Fruit fly (Drosophila melanogaster) whole organism, pupa: ENCODE data around the gene Dnai2.

ENCODE experiments used
- CG10348 ChIP-seq: fragments of 200-800 bp; sonication (Bioruptor generic); IDR thresholded peaks from 2 replicates; pipeline ENCODE4 v1.3.6; 2022; ENCODE audit warnings: missing biosample characterization, missing genetic modification characterization
- CG12605 ChIP-seq: fragments of 200-800 bp; sonication (Bioruptor generic); IDR thresholded peaks from 2 replicates; pipeline ENCODE4 v1.3.6; 2022; ENCODE audit warnings: missing biosample characterization, missing genetic modification characterization
- CG13204 ChIP-seq: fragments of 200-800 bp; sonication (Bioruptor generic); optimal IDR thresholded peaks from 2 replicates; lab custom pipeline; 2018; ENCODE audit warnings: missing biosample characterization, mild to moderate bottlenecking, missing genetic modification characterization, moderate library complexity
- CG14655 ChIP-seq: fragments of 200-800 bp; sonication (Bioruptor generic); optimal IDR thresholded peaks from 3 replicates; lab custom pipeline; 2017; ENCODE audit warnings: mild to moderate bottlenecking, missing biosample characterization, missing genetic modification reagents, missing genetic modification characterization
- CG15710 ChIP-seq: fragments of 200-800 bp; sonication (Bioruptor generic); optimal IDR thresholded peaks from 2 replicates; lab custom pipeline; 2018; ENCODE audit warnings: missing biosample characterization, mild to moderate bottlenecking, missing genetic modification characterization, moderate library complexity
- CG17806 ChIP-seq: fragments of 200-800 bp; sonication (Bioruptor generic); optimal IDR thresholded peaks from 2 replicates; lab custom pipeline; 2018; ENCODE audit warnings: missing biosample characterization, mild to moderate bottlenecking, missing genetic modification characterization, moderate library complexity
- CG32121 ChIP-seq: fragments of 200-800 bp; sonication (Bioruptor generic); IDR thresholded peaks from 2 replicates; pipeline ENCODE4 v1.3.6; 2022; ENCODE audit warnings: missing biosample characterization, missing genetic modification characterization
- CG34367 ChIP-seq: fragments of 200-800 bp; sonication (Bioruptor generic); optimal IDR thresholded peaks from 2 replicates; lab custom pipeline; 2018; ENCODE audit warnings: missing biosample characterization, mild to moderate bottlenecking, missing genetic modification characterization
- CG4496 ChIP-seq: fragments of 200-800 bp; sonication (Bioruptor generic); IDR thresholded peaks from 3 replicates; pipeline ENCODE4 v1.3.6; 2022; ENCODE audit warnings: missing biosample characterization, missing genetic modification characterization
- CG8159 ChIP-seq: fragments of 200-800 bp; sonication (Bioruptor generic); optimal IDR thresholded peaks from 3 replicates; lab custom pipeline; 2018; ENCODE audit warnings: missing biosample characterization, mild to moderate bottlenecking, missing genetic modification characterization, moderate library complexity
- CG9948 ChIP-seq: fragments of 200-800 bp; sonication (Bioruptor generic); optimal IDR thresholded peaks from 2 replicates; lab custom pipeline; 2018; ENCODE audit warnings: missing biosample characterization, mild to moderate bottlenecking, missing genetic modification characterization, moderate library complexity
- D1 ChIP-seq: fragments of 200-800 bp; sonication (Bioruptor generic); optimal IDR thresholded peaks from 2 replicates; lab custom pipeline; 2018; ENCODE audit warnings: missing biosample characterization, mild to moderate bottlenecking, missing genetic modification characterization, moderate library complexity
- EcR ChIP-seq: fragments of 200-800 bp; sonication (Bioruptor generic); optimal IDR thresholded peaks from 3 replicates; lab custom pipeline; 2019; ENCODE audit warnings: missing biosample characterization, missing genetic modification characterization, mild to moderate bottlenecking, moderate library complexity, missing genetic modification reagents
- Ets98B ChIP-seq: fragments of 200-800 bp; sonication (Bioruptor generic); IDR thresholded peaks from 2 replicates; pipeline ENCODE4 v1.3.6; 2022; ENCODE audit warnings: missing biosample characterization, missing genetic modification characterization
- Pif1A ChIP-seq: fragments of 200-800 bp; sonication (Bioruptor generic); optimal IDR thresholded peaks from 3 replicates; lab custom pipeline; 2016; ENCODE audit warnings: missing biosample characterization, missing genetic modification characterization
- Pif1B ChIP-seq: fragments of 200-800 bp; sonication (Bioruptor generic); optimal IDR thresholded peaks from 3 replicates; lab custom pipeline; 2016; ENCODE audit warnings: missing biosample characterization, missing genetic modification characterization
- Snoo ChIP-seq: fragments of 200-800 bp; sonication (Bioruptor generic); optimal IDR thresholded peaks from 3 replicates; lab custom pipeline; 2017; ENCODE audit warnings: missing biosample characterization, mild to moderate bottlenecking, missing genetic modification characterization, inconsistent platforms
- fd96Ca ChIP-seq: fragments of 200-800 bp; sonication (Bioruptor generic); IDR thresholded peaks from 3 replicates; pipeline ENCODE4 v1.3.6; 2022; ENCODE audit warnings: missing biosample characterization, missing genetic modification characterization
- rn ChIP-seq: fragments of 200-800 bp; sonication (Bioruptor generic); IDR thresholded peaks from 2 replicates; pipeline ENCODE4 v1.3.6; 2022; ENCODE audit warnings: missing biosample characterization, missing genetic modification characterization

The Dnai2 gene

dm6 chr3L:11699163-11699562 lies at the start of gene Dnai2:
Gene Dnai2 (minus strand): TSS chr3L:11699263.
- TF ChIP-seq EcR (GFP tag; lab: Kevin White, UChicago) (no peak), CG8159 (tag; lab: Kevin White, UChicago) (no peak), rn (GFP tag; lab: Robert Waterston, UW) (no peak), D1 (no peak), CG12605 (no peak), Pif1B (no peak), Ets98B (GFP tag; lab: Robert Waterston, UW) (no peak), CG4496 (GFP tag; lab: Robert Waterston, UW) (no peak), CG10348 (no peak)
- TF ChIP-seq, all 21 proteins: peak for 0

DNA sequence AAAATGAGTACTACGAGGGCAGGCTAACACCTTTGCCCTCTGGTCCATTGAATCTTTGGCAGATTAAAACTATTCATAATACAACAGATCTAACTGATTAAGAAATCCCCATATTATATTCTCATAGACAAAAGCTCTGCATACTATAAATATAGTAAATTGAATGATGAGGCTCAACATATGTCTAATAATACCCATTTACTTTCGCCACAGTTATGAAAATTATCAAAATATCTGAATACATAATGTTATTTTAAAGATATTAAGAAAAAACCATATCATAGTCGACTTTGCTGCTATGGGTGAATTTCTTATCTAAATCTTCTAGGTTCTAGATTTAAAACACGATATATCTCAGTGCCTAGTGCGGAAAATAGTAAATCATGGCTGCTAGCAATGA lies 32.8 kb upstream of the Dnai2 start, which contains the start of gene CG32087:
Gene CG32087 (plus strand): TSS at position 301 of the 400 bp plus-strand sequence.
- TF ChIP-seq CG13204 (GFP tag; lab: Kevin White, UChicago) (no peak), CG4496 (GFP tag; lab: Robert Waterston, UW) (no peak), CG14655 (GFP tag; lab: Kevin White, UChicago) (no peak), D1 (no peak), Ets98B (GFP tag; lab: Robert Waterston, UW) (no peak), CG32121 (GFP tag; lab: Robert Waterston, UW) (no peak), CG12605 (no peak), Pif1B (no peak), CG10348 (no peak), Snoo (tag; lab: Kevin White, UChicago) (no peak), rn (GFP tag; lab: Robert Waterston, UW) (no peak), CG8159 (tag; lab: Kevin White, UChicago) (no peak), CG9948 (tag; lab: Kevin White, UChicago) (no peak)

- TF ChIP-seq rn (GFP tag; lab: Robert Waterston, UW) (no peak), CG12605 (no peak), Pif1B (no peak), CG32121 (GFP tag; lab: Robert Waterston, UW) (no peak), CG15710 (tag; lab: Kevin White, UChicago) (no peak), EcR (GFP tag; lab: Kevin White, UChicago) (no peak), CG10348 (no peak), Ets98B (GFP tag; lab: Robert Waterston, UW) (no peak), CG17806 (tag; lab: Kevin White, UChicago) (no peak)
Measured at dm6 chr3L:11728147-11728546, 29.1 kb upstream of the Dnai2 start, which contains the start of gene sunn. Gene sunn (plus strand): TSS chr3L:11728348.

- TF ChIP-seq Pif1A (no peak), CG12605 (no peak), CG10348 (no peak), CG32121 (GFP tag; lab: Robert Waterston, UW) (no peak), rn (GFP tag; lab: Robert Waterston, UW) (no peak), CG9948 (tag; lab: Kevin White, UChicago) (no peak), Ets98B (GFP tag; lab: Robert Waterston, UW) (no peak), CG34367 (tag; lab: Kevin White, UChicago) (no peak), CG14655 (GFP tag; lab: Kevin White, UChicago) (no peak), CG13204 (GFP tag; lab: Kevin White, UChicago) (no peak)
Measured at dm6 chr3L:11721498-11721946, 22.5 kb upstream of the Dnai2 start.

DNA sequence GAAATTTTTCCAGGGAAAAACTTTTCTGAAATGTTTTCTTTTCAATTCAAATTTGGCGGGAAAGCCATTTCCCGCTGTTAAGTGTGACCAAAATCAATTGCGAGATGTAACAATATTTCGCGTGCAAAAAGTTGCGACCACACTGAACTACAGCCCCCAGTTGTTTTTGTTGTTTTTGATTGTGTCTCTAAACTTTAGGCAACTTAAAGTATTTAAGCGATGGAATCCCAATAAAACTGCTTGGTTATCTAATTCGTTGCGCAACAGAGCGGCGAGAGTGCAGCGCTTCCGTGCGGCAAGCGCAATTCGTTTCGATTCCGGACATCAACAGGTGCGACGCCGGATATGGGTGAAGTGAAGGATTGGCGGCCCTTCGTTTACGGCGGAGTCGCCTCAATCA lies 21.7 kb upstream of the Dnai2 start, which contains the start of gene Bmcp:
Gene Bmcp (plus strand): TSS at position 155 of the 400 bp plus-strand sequence.
- TF ChIP-seq Pif1A (no peak), D1 (no peak), Snoo (tag; lab: Kevin White, UChicago) (peak; percentile 6), CG15710 (tag; lab: Kevin White, UChicago) (peak; percentile 9), CG34367 (tag; lab: Kevin White, UChicago) (no peak), CG4496 (GFP tag; lab: Robert Waterston, UW) (0 out of 3 replicates have a peak, but pooled peaks have one; percentile 24), CG12605 (peak; percentile 36; the same call in 1 of the 2 replicates)

DNA sequence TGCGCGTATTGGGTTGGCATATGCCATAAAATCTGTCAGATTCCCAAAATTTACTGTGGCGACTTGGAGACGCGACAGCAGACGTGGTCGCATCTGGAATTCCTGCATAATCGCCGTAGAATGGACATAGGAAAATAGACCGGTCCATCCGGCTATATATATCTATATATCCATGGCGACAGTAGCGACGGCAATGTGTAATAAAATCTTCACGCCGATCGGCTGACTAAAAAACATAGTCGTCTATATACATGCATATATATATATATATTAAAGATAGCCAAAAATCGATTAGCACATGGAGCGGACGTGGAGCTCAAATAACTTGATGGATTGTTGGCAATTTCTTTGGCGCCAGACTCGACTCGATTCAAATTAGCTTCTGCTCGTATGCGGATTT lies 18.9 kb upstream of the Dnai2 start:
- no peak for TF ChIP-seq CG34367 (tag; lab: Kevin White, UChicago)
- TF ChIP-seq, all 21 proteins: peak for 0

dm6 chr3L:11717300-11717699 lies 18.2 kb upstream of the Dnai2 start:
- no peak for TF ChIP-seq CG13204 (GFP tag; lab: Kevin White, UChicago)
- TF ChIP-seq fd96Ca, result no peak
- no peak for TF ChIP-seq CG14655 (GFP tag; lab: Kevin White, UChicago)
- TF ChIP-seq CG17806 (tag; lab: Kevin White, UChicago), result no peak
- no peak for TF ChIP-seq Pif1B
- TF ChIP-seq Pif1A, result no peak
- TF ChIP-seq CG9948 (tag; lab: Kevin White, UChicago), result no peak
- no peak for TF ChIP-seq CG15710 (tag; lab: Kevin White, UChicago)
- no peak for TF ChIP-seq CG8159 (tag; lab: Kevin White, UChicago)
- TF ChIP-seq EcR (GFP tag; lab: Kevin White, UChicago), result no peak
- TF ChIP-seq CG34367 (tag; lab: Kevin White, UChicago), result no peak
- TF ChIP-seq CG10348, result no peak

DNA sequence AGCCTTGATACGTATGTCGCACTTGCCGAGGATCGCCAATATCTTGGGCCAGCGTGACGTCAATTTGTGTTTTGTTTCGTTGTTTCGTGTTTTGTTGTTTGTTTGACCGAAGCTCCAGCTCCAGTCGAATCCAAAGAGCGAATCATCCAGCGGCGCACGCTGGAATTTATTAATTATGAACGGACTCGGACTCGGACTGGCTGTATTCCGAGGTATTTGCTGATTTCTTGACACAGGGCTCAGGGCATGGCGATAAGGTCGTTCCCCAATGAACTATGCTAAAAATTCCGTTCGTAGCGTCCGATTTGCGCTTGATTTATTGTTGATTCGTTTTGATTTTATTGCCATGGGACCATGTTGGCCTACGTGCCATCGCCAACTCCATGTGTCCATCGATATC lies 17.8 kb upstream of the Dnai2 start:
- TF ChIP-seq EcR (GFP tag; lab: Kevin White, UChicago), result peak; percentile 28
- TF ChIP-seq CG14655 (GFP tag; lab: Kevin White, UChicago), result no peak
